Fruit fly (Drosophila melanogaster): ENCODE data around the gene CG3176.

CG3176 gene

DNA sequence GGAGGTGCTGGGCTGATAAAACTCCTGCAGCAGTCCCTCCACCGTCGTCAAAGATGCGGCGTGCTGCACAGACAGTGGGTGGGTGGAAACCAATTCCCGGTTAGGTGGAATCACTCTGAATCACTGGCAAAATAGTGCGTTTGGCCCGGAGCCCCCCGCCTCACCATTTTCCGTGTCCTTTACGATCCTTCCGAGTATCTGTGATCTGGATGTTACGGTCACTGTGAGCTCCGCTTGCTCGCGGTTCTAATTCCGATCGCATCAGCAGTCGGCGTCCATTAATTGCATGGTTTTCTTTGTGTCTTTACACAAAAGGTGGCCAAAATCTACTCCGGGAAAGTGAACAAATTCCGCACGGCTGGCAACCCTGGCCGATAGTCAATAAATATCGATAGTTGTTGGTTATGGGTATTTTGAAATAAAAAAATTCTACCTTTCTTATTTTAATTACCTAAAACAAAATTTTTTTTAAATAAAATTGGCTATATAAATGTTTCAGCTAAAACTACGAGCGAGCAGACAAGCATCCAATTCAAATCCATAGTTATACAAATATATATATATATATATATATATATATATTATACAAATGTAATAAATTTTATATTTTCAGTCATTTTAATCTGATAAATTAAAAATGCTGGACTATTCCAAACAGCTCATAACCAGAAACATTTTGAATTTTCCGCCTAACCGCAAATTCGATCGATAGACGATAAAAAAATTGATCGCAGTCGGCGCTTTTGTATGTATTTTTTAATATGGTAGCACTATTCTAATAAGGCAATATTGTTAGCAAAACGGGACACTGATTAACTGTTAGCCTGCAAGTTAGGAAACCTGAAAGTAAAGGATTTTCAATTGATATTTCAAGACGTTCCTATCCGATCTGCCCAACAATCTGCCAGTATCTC lies 5.2 kb upstream of the CG3176 start, which contains the start of the genes ebo and CG13373 (continued):
- TF ChIP-seq Sry-δ (GFP tag; optimal IDR thresholded peaks at IDR 0.05) (peak; percentile 76), CG30403 (GFP tag; optimal IDR thresholded peaks at IDR 0.05) (peak; percentile 47), CG9437 (GFP tag; optimal IDR thresholded peaks at IDR 0.05) (peak; percentile 8), CG31388 (GFP tag; optimal IDR thresholded peaks at IDR 0.05) (no peak), BEAF-32 (GFP tag; optimal IDR thresholded peaks at IDR 0.05) (peak; percentile 69), tin (GFP tag; optimal IDR thresholded peaks at IDR 0.05) (peak; percentile 5), TFAM (GFP tag; optimal IDR thresholded peaks at IDR 0.05) (no peak), pzg (GFP tag; optimal IDR thresholded peaks at IDR 0.05) (peak; percentile 37), Dek (tag; optimal IDR thresholded peaks at IDR 0.05) (peak; percentile 15), CG18262 (tag; optimal IDR thresholded peaks at IDR 0.05) (peak; percentile 46), CG2129 (GFP tag; IDR thresholded peaks at IDR 0.05; ENCODE audit: partially characterized antibody) (0 out of 2 replicates have a peak, but pooled peaks have one; percentile 18), CG4282 (GFP tag; optimal IDR thresholded peaks at IDR 0.05) (no peak), caup (GFP tag; optimal IDR thresholded peaks at IDR 0.05; ENCODE audit: severe bottlenecking) (peak; percentile 16), Drgx (GFP tag; IDR thresholded peaks at IDR 0.05) (0 out of 2 replicates have a peak, but pooled peaks have one; percentile 37), sisA (GFP tag; IDR thresholded peaks at IDR 0.05) (no peak), grau (tag; optimal IDR thresholded peaks at IDR 0.05) (peak; percentile 58), Elba2 (GFP tag; optimal IDR thresholded peaks at IDR 0.05) (peak; percentile 39), CG34224 (GFP tag; IDR thresholded peaks at IDR 0.05; ENCODE audit: partially characterized antibody) (peak; percentile 46; the same call in 1 of the 3 replicates), danr (GFP tag; IDR thresholded peaks at IDR 0.05) (no peak), ttk (GFP tag; IDR thresholded peaks at IDR 0.05) (no peak), slbo (GFP tag; IDR thresholded peaks at IDR 0.05) (peak; percentile 61), Ssrp (tag; optimal IDR thresholded peaks at IDR 0.05) (peak; percentile 34), Antp (GFP tag; optimal IDR thresholded peaks at IDR 0.05) (peak; percentile 12), Gsc (GFP tag; IDR thresholded peaks at IDR 0.05) (no peak), sens (GFP tag) (peak; percentile 69), Dref (GFP tag; IDR thresholded peaks at IDR 0.05) (peak; percentile 73), CG2120 (GFP tag; optimal IDR thresholded peaks at IDR 0.05) (peak; percentile 43), amos (GFP tag; IDR thresholded peaks at IDR 0.05; ENCODE audit: partially characterized antibody) (peak; percentile 65), nmo (GFP tag; optimal IDR thresholded peaks at IDR 0.05) (peak; percentile 35), CG8924 (tag; optimal IDR thresholded peaks at IDR 0.05) (peak; percentile 39), CG6813 (GFP tag; optimal IDR thresholded peaks at IDR 0.05) (no peak), CG13424 (tag; optimal IDR thresholded peaks at IDR 0.05) (peak; percentile 45), HLH54F (GFP tag; optimal IDR thresholded peaks at IDR 0.05) (no peak), E2f1 (GFP tag; IDR thresholded peaks at IDR 0.05) (0 out of 2 replicates have a peak, but pooled peaks have one; percentile 25), CG7271 (tag; optimal IDR thresholded peaks at IDR 0.05) (no peak), inv (GFP tag; IDR thresholded peaks at IDR 0.05; ENCODE audit: partially characterized antibody) (peak; percentile 49; the same call in 1 of the 2 replicates), CG34422 (GFP tag; IDR thresholded peaks at IDR 0.05) (peak; percentile 50; the same call in 1 of the 3 replicates), CG17359 (tag; optimal IDR thresholded peaks at IDR 0.05) (peak; percentile 44), ro (GFP tag; IDR thresholded peaks at IDR 0.05) (no peak), CG18764 (GFP tag; optimal IDR thresholded peaks at IDR 0.05) (no peak), CG4617 (GFP tag; optimal IDR thresholded peaks at IDR 0.05; ENCODE audit: borderline replicate concordance) (peak; percentile 71), CG2875 (GFP tag; optimal IDR thresholded peaks at IDR 0.05) (no peak), grn (GFP tag; optimal IDR thresholded peaks at IDR 0.05) (no peak), lmd (GFP tag; IDR thresholded peaks at IDR 0.05) (peak; percentile 28; the same call in 1 of the 2 replicates), HmgD (GFP tag; optimal IDR thresholded peaks at IDR 0.05) (no peak), CG10366 (GFP tag; IDR thresholded peaks at IDR 0.05) (peak; percentile 28; the same call in 1 of the 2 replicates), CG1233 (GFP tag; optimal IDR thresholded peaks at IDR 0.05) (peak; percentile 0), trem (tag; optimal IDR thresholded peaks at IDR 0.05) (peak; percentile 17)

All from whole organism, embryonic.